Worm (Caenorhabditis elegans) whole organism, L4/young adult: ENCODE data around the gene rsp-5.

Source experiments
- dao-5 ChIP-seq: sonication (generic microtip); optimal IDR thresholded peaks from 2 replicates; lab custom pipeline; 2016; ENCODE audit warnings: missing genotype, missing genetic modification characterization, moderate library complexity, missing compliant biosample characterization
- him-1 ChIP-seq: sonication (generic microtip); optimal IDR thresholded peaks from 2 replicates; lab custom pipeline; 2016; ENCODE audit warnings: missing genotype, missing genetic modification reagents, missing genetic modification characterization, missing compliant biosample characterization

DNA sequence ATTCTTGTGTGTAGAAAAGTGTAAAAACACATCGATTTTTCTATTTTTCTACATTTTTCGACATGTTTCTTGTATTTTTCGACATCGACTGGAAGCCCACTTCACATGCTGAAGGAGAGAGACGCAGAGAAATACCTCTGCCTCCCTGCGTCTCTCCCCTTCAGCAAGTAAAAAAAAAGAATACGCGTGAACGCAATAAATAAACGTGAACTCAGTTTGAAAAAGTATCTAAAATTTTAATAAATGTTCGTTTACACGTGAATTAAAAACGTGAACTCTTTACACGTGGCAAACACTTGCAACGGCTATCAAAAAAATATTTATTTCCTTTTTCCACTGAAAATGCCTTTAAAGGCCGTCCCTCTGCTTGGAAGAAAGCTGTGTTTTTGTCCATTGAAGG, 12.9 kb downstream of the rsp-5 start, which contains the start of gene R05G9.1:
- TF ChIP-seq him-1 (tag; lab: Kevin White, UChicago): no peak
- no peak for TF ChIP-seq dao-5 (tag; lab: Kevin White, UChicago)
